Worm (Caenorhabditis elegans) whole organism, L3 larva: ENCODE measurements around the gene gpa-6.

Experiments used
- ZK546.5 ChIP-seq: sonication (generic microtip); optimal IDR thresholded peaks from 2 replicates; lab custom pipeline; 2017; ENCODE audit warnings: missing biosample characterization, missing genetic modification characterization
- ceh-82 ChIP-seq: fragments of 150-350 bp; optimal IDR thresholded peaks from 2 replicates; lab custom pipeline; 2014; ENCODE audit warnings: missing biosample characterization, missing genetic modification characterization
- elt-3 ChIP-seq, 3 experiments: fragments of 150-350 bp in 1 of 3; sonication (generic microtip) in 2 of 3; optimal IDR thresholded peaks; 2 replicates in 2 of 3; 4 replicates in 1 of 3; lab custom pipeline; 2014 to 2017; ENCODE audit warnings: missing biosample characterization in 3 of 3, missing genetic modification characterization in 3 of 3
- fos-1 ChIP-seq: fragments of 150-350 bp; optimal IDR thresholded peaks from 2 replicates; lab custom pipeline; 2014; ENCODE audit warnings: missing biosample characterization, missing genetic modification characterization
- snpc-4 ChIP-seq: fragments of 150-350 bp; optimal IDR thresholded peaks from 2 replicates; lab custom pipeline; 2014; ENCODE audit warnings: missing biosample characterization, missing genetic modification characterization

DNA sequence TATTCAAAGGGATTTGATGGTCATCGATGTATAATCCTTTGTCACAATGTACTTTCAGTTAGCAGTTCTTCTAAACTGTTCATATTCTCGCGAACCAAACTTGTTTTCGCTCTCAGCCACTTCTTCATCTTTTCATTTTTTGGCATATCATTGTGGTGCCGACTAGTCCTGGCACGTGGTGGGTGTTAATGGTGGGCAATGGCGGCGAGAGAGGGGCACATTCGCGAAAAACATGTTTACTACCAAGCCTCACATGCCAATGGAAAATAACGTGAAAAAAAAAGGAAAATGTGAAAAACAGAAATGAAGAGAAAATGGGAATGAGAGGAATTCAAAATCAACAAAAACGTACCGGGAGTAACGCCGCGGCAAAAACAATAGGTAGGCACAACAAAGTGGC, 43.9 kb upstream of the gpa-6 start:
- no peak for TF ChIP-seq ZK546.5 (tag; lab: Kevin White, UChicago)
- no peak for TF ChIP-seq elt-3 (tag; optimal IDR thresholded peaks at IDR 0.05; lab: Kevin White, UChicago)
- TF ChIP-seq fos-1: no peak
- TF ChIP-seq ceh-82 (tag; lab: Kevin White, UChicago): no peak
- no peak for TF ChIP-seq snpc-4 (tag; lab: Kevin White, UChicago)
